Fruit fly (Drosophila melanogaster) whole organism, embryonic: Measurements from ENCODE around the gene Strip.

Source experiments
- B-H2 ChIP-seq: fragments of 200-800 bp; sonication (Bioruptor generic); optimal IDR thresholded peaks from 2 replicates; lab custom pipeline; 2018; ENCODE audit warnings: missing biosample characterization, mild to moderate bottlenecking, missing genetic modification characterization
- CG10462 ChIP-seq: fragments of 200-800 bp; sonication (Bioruptor generic); optimal IDR thresholded peaks from 2 replicates; lab custom pipeline; 2016; ENCODE audit warnings: missing biosample characterization, missing genetic modification characterization
- CG10654 ChIP-seq: fragments of 200-800 bp; sonication (Bioruptor generic); optimal IDR thresholded peaks from 2 replicates; lab custom pipeline; 2016; ENCODE audit warnings: missing biosample characterization, missing genetic modification characterization
- CG11093 ChIP-seq: fragments of 200-800 bp; sonication (Bioruptor generic); IDR thresholded peaks from 3 replicates; pipeline ENCODE4 v1.3.6; 2022; ENCODE audit warnings: missing biosample characterization, missing genetic modification characterization
- CG11696 ChIP-seq: fragments of 200-800 bp; sonication (Bioruptor generic); IDR thresholded peaks from 2 replicates; pipeline ENCODE4 v1.3.6; 2022; ENCODE audit warnings: missing biosample characterization, missing genetic modification characterization
- CG15073 ChIP-seq: fragments of 200-800 bp; sonication (Bioruptor generic); optimal IDR thresholded peaks from 2 replicates; lab custom pipeline; 2016; ENCODE audit warnings: missing biosample characterization, missing genetic modification characterization
- CG15696 ChIP-seq: fragments of 200-800 bp; sonication (Bioruptor generic); optimal IDR thresholded peaks from 2 replicates; lab custom pipeline; 2019; ENCODE audit warnings: missing biosample characterization, mild to moderate bottlenecking, missing genetic modification characterization, moderate library complexity
- CG16813 ChIP-seq: fragments of 200-800 bp; sonication (Bioruptor generic); IDR thresholded peaks from 3 replicates; pipeline ENCODE4 v1.3.6; 2022; ENCODE audit warnings: missing biosample characterization, missing genetic modification characterization; ENCODE audit not compliant: partially characterized antibody
- CG16863 ChIP-seq: fragments of 200-800 bp; sonication (Bioruptor generic); optimal IDR thresholded peaks from 3 replicates; lab custom pipeline; 2016; ENCODE audit warnings: missing biosample characterization, missing genetic modification characterization
- CG17328 ChIP-seq: fragments of 200-800 bp; sonication (Bioruptor generic); IDR thresholded peaks from 2 replicates; pipeline ENCODE4 v1.3.6; 2022; ENCODE audit warnings: missing biosample characterization, missing genetic modification characterization
- CG30403 ChIP-seq: fragments of 200-800 bp; sonication (Bioruptor generic); optimal IDR thresholded peaks from 3 replicates; lab custom pipeline; 2016; ENCODE audit warnings: missing biosample characterization, missing genetic modification characterization
- CG31224 ChIP-seq: fragments of 200-800 bp; sonication (Bioruptor generic); IDR thresholded peaks from 2 replicates; pipeline ENCODE4 v1.3.6; 2022; ENCODE audit warnings: missing biosample characterization, missing genetic modification characterization
- CG32767 ChIP-seq: fragments of 200-800 bp; sonication (Bioruptor generic); IDR thresholded peaks from 2 replicates; pipeline ENCODE4 v1.3.6; 2022; ENCODE audit warnings: missing biosample characterization, missing genetic modification characterization
- CG32772 ChIP-seq: fragments of 200-800 bp; sonication (Bioruptor generic); IDR thresholded peaks from 2 replicates; pipeline ENCODE4 v1.3.6; 2022; ENCODE audit warnings: missing biosample characterization, missing genetic modification characterization
- CG4282 ChIP-seq: fragments of 200-800 bp; sonication (Bioruptor generic); optimal IDR thresholded peaks from 2 replicates; lab custom pipeline; 2016; ENCODE audit warnings: missing biosample characterization, missing genetic modification characterization
- CG4404 ChIP-seq: fragments of 200-800 bp; sonication (Bioruptor generic); IDR thresholded peaks from 2 replicates; pipeline ENCODE4 v1.3.6; 2022; ENCODE audit warnings: missing biosample characterization, missing genetic modification characterization
- CG4707 ChIP-seq: fragments of 200-800 bp; sonication (Bioruptor generic); optimal IDR thresholded peaks from 2 replicates; lab custom pipeline; 2018; ENCODE audit warnings: missing biosample characterization, mild to moderate bottlenecking, missing genetic modification characterization, moderate library complexity
- CG4854 ChIP-seq: fragments of 200-800 bp; sonication (Bioruptor generic); optimal IDR thresholded peaks from 2 replicates; lab custom pipeline; 2016; ENCODE audit warnings: missing biosample characterization, missing genetic modification characterization, inconsistent platforms
- CG6854 ChIP-seq: fragments of 200-800 bp; sonication (Bioruptor generic); optimal IDR thresholded peaks from 3 replicates; lab custom pipeline; 2017; ENCODE audit warnings: missing biosample characterization, mild to moderate bottlenecking, missing genetic modification characterization
- CG7839 ChIP-seq: fragments of 200-800 bp; sonication (Bioruptor generic); optimal IDR thresholded peaks from 3 replicates; lab custom pipeline; 2018; ENCODE audit warnings: missing biosample characterization, mild to moderate bottlenecking, missing genetic modification characterization, moderate library complexity
- CG7928 ChIP-seq: fragments of 200-800 bp; sonication (Bioruptor generic); optimal IDR thresholded peaks from 2 replicates; lab custom pipeline; 2017; ENCODE audit warnings: missing biosample characterization, mild to moderate bottlenecking, missing genetic modification characterization
- CG8359 ChIP-seq: fragments of 200-800 bp; sonication (Bioruptor generic); optimal IDR thresholded peaks from 2 replicates; lab custom pipeline; 2017; ENCODE audit warnings: missing biosample characterization, mild to moderate bottlenecking, missing genetic modification characterization, borderline replicate concordance
- CG9215 ChIP-seq: fragments of 200-800 bp; sonication (Bioruptor generic); IDR thresholded peaks from 2 replicates; pipeline ENCODE4 v1.3.6; 2022; ENCODE audit warnings: missing biosample characterization, missing genetic modification characterization
- CG9797 ChIP-seq: fragments of 200-800 bp; sonication (Bioruptor generic); optimal IDR thresholded peaks from 3 replicates; lab custom pipeline; 2018; ENCODE audit warnings: missing biosample characterization, mild to moderate bottlenecking, missing genetic modification characterization
- CkIIα-i1 ChIP-seq: fragments of 200-800 bp; sonication (Bioruptor generic); IDR thresholded peaks from 2 replicates; pipeline ENCODE4 v1.3.6; 2022; ENCODE audit warnings: missing biosample characterization, missing genetic modification characterization
- D ChIP-seq, 2 experiments: fragments of 200-800 bp in 1 of 2; fragments of >200 bp in 1 of 2; sonication (Bioruptor generic) in 1 of 2; optimal IDR thresholded peaks; 2 replicates in 1 of 2; 3 replicates in 1 of 2; lab custom pipeline; 2017; ENCODE audit warnings: mild to moderate bottlenecking in 1 of 2, missing biosample characterization in 1 of 2, missing genetic modification characterization in 1 of 2, missing genetic modification reagents in 1 of 2
- Dad ChIP-seq: fragments of 200-800 bp; sonication (Bioruptor generic); optimal IDR thresholded peaks from 3 replicates; lab custom pipeline; 2016; ENCODE audit warnings: missing biosample characterization, missing genetic modification characterization
- Dip2 ChIP-seq: fragments of 200-800 bp; sonication (Bioruptor generic); IDR thresholded peaks from 2 replicates; pipeline ENCODE4 v1.3.6; 2022; ENCODE audit warnings: missing biosample characterization, missing genetic modification characterization
- Eip74EF ChIP-seq, 2 experiments: fragments of 200-800 bp in 1 of 2; fragments of >200 bp in 1 of 2; sonication (Bioruptor generic) in 1 of 2; optimal IDR thresholded peaks; 2 replicates each; lab custom pipeline; 2017 to 2019; ENCODE audit warnings: missing biosample characterization in 2 of 2, missing genetic modification characterization in 2 of 2, mild to moderate bottlenecking in 1 of 2, moderate library complexity in 1 of 2
- Nf-YB ChIP-seq: fragments of 200-800 bp; sonication (Bioruptor generic); optimal IDR thresholded peaks from 3 replicates; lab custom pipeline; 2019; ENCODE audit warnings: missing biosample characterization, mild to moderate bottlenecking, missing genetic modification characterization, moderate library complexity
- Poxn ChIP-seq: fragments of 200-800 bp; sonication (Bioruptor generic); IDR thresholded peaks from 2 replicates; pipeline ENCODE4 v1.3.6; 2022; ENCODE audit warnings: missing biosample characterization, missing genetic modification characterization
- Scr ChIP-seq: fragments of 200-800 bp; sonication (Bioruptor generic); IDR thresholded peaks from 2 replicates; pipeline ENCODE4 v1.3.6; 2022; ENCODE audit warnings: missing biosample characterization, missing genetic modification characterization; ENCODE audit not compliant: partially characterized antibody
- Trl ChIP-seq, 3 experiments: fragments of >200 bp in 2 of 3; fragments of 200-800 bp in 1 of 3; sonication (Bioruptor generic) in 1 of 3; optimal IDR thresholded peaks; 2 replicates in 1 of 3; 3 replicates in 2 of 3; lab custom pipeline; 2016 to 2017; ENCODE audit warnings: missing biosample characterization in 1 of 3, missing genetic modification characterization in 1 of 3
- bab2 ChIP-seq: fragments of 200-800 bp; sonication (Bioruptor generic); optimal IDR thresholded peaks from 2 replicates; lab custom pipeline; 2016; ENCODE audit warnings: missing biosample characterization, missing genetic modification characterization
- bowl ChIP-seq: fragments of 200-800 bp; sonication (Bioruptor generic); IDR thresholded peaks from 2 replicates; pipeline ENCODE4 v1.3.6; 2022; ENCODE audit warnings: missing biosample characterization, missing genetic modification characterization
- bsh ChIP-seq, 2 experiments: fragments of 200-800 bp; sonication (Bioruptor generic); optimal IDR thresholded peaks; 2 replicates each; lab custom pipeline; 2017 to 2018; ENCODE audit warnings: mild to moderate bottlenecking in 2 of 2, missing biosample characterization in 2 of 2, missing genetic modification characterization in 2 of 2, moderate library complexity in 1 of 2
- cas ChIP-seq: fragments of 200-800 bp; sonication (Bioruptor generic); IDR thresholded peaks from 2 replicates; pipeline ENCODE4 v1.3.6; 2022; ENCODE audit warnings: missing biosample characterization, missing genetic modification characterization
- disco-r ChIP-seq: fragments of 200-800 bp; sonication (Bioruptor generic); optimal IDR thresholded peaks from 2 replicates; lab custom pipeline; 2016; ENCODE audit warnings: missing biosample characterization, missing genetic modification characterization
- eyg ChIP-seq: fragments of 200-800 bp; sonication (Bioruptor generic); optimal IDR thresholded peaks from 3 replicates; lab custom pipeline; 2016; ENCODE audit warnings: missing biosample characterization, missing genetic modification characterization
- gfzf ChIP-seq: fragments of 200-800 bp; sonication (Bioruptor generic); optimal IDR thresholded peaks from 2 replicates; lab custom pipeline; 2016; ENCODE audit warnings: missing biosample characterization, mild to moderate bottlenecking, missing genetic modification characterization, moderate library complexity
- her ChIP-seq: fragments of 200-800 bp; sonication (Bioruptor generic); optimal IDR thresholded peaks from 2 replicates; lab custom pipeline; 2016; ENCODE audit warnings: missing biosample characterization, missing genetic modification characterization
- kah ChIP-seq: fragments of 200-800 bp; sonication (Bioruptor generic); optimal IDR thresholded peaks from 2 replicates; lab custom pipeline; 2018; ENCODE audit warnings: missing biosample characterization, mild to moderate bottlenecking, missing genetic modification characterization
- nerfin-2 ChIP-seq: fragments of 200-800 bp; sonication (Bioruptor generic); IDR thresholded peaks from 2 replicates; pipeline ENCODE4 v1.3.6; 2022; ENCODE audit warnings: missing biosample characterization, missing genetic modification characterization; ENCODE audit not compliant: partially characterized antibody
- nmo ChIP-seq: fragments of 200-800 bp; sonication (Bioruptor generic); optimal IDR thresholded peaks from 2 replicates; lab custom pipeline; 2018; ENCODE audit warnings: missing biosample characterization, mild to moderate bottlenecking, missing genetic modification characterization, moderate library complexity
- sc ChIP-seq, 3 experiments: fragments of >200 bp in 2 of 3; fragments of 200-800 bp in 1 of 3; sonication (Bioruptor generic) in 1 of 3; optimal IDR thresholded peaks; 2 replicates in 2 of 3; 3 replicates in 1 of 3; lab custom pipeline; 2017; ENCODE audit warnings: mild to moderate bottlenecking in 1 of 3, missing biosample characterization in 1 of 3, missing genetic modification characterization in 1 of 3, missing genetic modification reagents in 1 of 3
- sna ChIP-seq: fragments of 200-800 bp; sonication (Bioruptor generic); IDR thresholded peaks from 2 replicates; pipeline ENCODE4 v1.3.6; 2022; ENCODE audit warnings: missing biosample characterization, missing genetic modification characterization; ENCODE audit not compliant: partially characterized antibody
- trh ChIP-seq: fragments of 200-800 bp; sonication (Bioruptor generic); optimal IDR thresholded peaks from 2 replicates; lab custom pipeline; 2016; ENCODE audit warnings: missing biosample characterization, missing genetic modification characterization
- tx ChIP-seq: fragments of 200-800 bp; sonication (Bioruptor generic); optimal IDR thresholded peaks from 2 replicates; lab custom pipeline; 2016; ENCODE audit warnings: missing biosample characterization, missing genetic modification characterization
- z ChIP-seq: fragments of 200-800 bp; sonication (Bioruptor generic); IDR thresholded peaks from 3 replicates; pipeline ENCODE4 v1.3.6; 2022; ENCODE audit warnings: missing biosample characterization, missing genetic modification characterization

Gene Strip

dm6 chr3L:3305430-3305829, 23.2 kb downstream of the Strip start (continued):
- TF ChIP-seq Dip2 (GFP tag; lab: Robert Waterston, UW) (no peak), disco-r (GFP tag; lab: Kevin White, UChicago) (no peak), CG17328 (peak; percentile 19; the same call in 1 of the 2 replicates), Trl (optimal IDR thresholded peaks at IDR 0.05; lab: Kevin White, UChicago) (no peak), Trl (GFP tag; optimal IDR thresholded peaks at IDR 0.05; lab: Kevin White, UChicago) (peak; percentile 25), bab2 (GFP tag; lab: Kevin White, UChicago) (peak; percentile 50), CG9797 (no peak), her (GFP tag; lab: Kevin White, UChicago) (no peak), CG32772 (GFP tag; lab: Robert Waterston, UW) (no peak), CG7928 (GFP tag; lab: Kevin White, UChicago) (no peak), Scr (GFP tag; lab: Robert Waterston, UW) (no peak), sna (GFP tag; lab: Robert Waterston, UW) (no peak), CG32767 (GFP tag; lab: Robert Waterston, UW) (no peak), CG16813 (GFP tag; lab: Robert Waterston, UW) (no peak), cas (GFP tag; lab: Robert Waterston, UW) (no peak), CG15073 (GFP tag; lab: Kevin White, UChicago) (no peak), nmo (GFP tag; lab: Kevin White, UChicago) (peak; percentile 8), CG8359 (GFP tag; lab: Kevin White, UChicago) (peak; percentile 49), CG4404 (no peak), CG4707 (GFP tag; lab: Kevin White, UChicago) (peak; percentile 34), sc (optimal IDR thresholded peaks at IDR 0.05; lab: Kevin White, UChicago) (no peak), sc (GFP tag; optimal IDR thresholded peaks at IDR 0.05; lab: Kevin White, UChicago) (peak; percentile 61), B-H2 (GFP tag; lab: Kevin White, UChicago) (no peak), bsh (GFP tag; optimal IDR thresholded peaks at IDR 0.05; lab: Kevin White, UChicago) (peak in 1 of 2 experiments; percentile 83), z (GFP tag; lab: Robert Waterston, UW) (peak; percentile 58; the same call in 2 of the 3 replicates), nerfin-2 (GFP tag; lab: Robert Waterston, UW) (no peak), CG31224 (GFP tag; lab: Robert Waterston, UW) (no peak), gfzf (GFP tag; lab: Kevin White, UChicago) (no peak), CG15696 (no peak), Eip74EF (GFP tag; optimal IDR thresholded peaks at IDR 0.05; lab: Kevin White, UChicago) (no peak), CG11696 (no peak), CG10462 (GFP tag; lab: Kevin White, UChicago) (peak; percentile 23), CG4282 (GFP tag; lab: Kevin White, UChicago) (no peak), Poxn (GFP tag; lab: Robert Waterston, UW) (no peak), tx (peak; percentile 7), CkIIα-i1 (no peak), kah (GFP tag; lab: Kevin White, UChicago) (no peak), Nf-YB (GFP tag; lab: Kevin White, UChicago) (peak; percentile 8), CG6854 (GFP tag; lab: Kevin White, UChicago) (no peak), CG16863 (GFP tag; lab: Kevin White, UChicago) (peak; percentile 47), CG10654 (GFP tag; lab: Kevin White, UChicago) (no peak), CG11093 (GFP tag; lab: Robert Waterston, UW) (no peak), eyg (GFP tag; lab: Kevin White, UChicago) (no peak), trh (peak; percentile 45), CG30403 (no peak), CG7839 (tag; lab: Kevin White, UChicago) (peak; percentile 14), CG9215 (GFP tag; lab: Robert Waterston, UW) (no peak), Dad (GFP tag; lab: Kevin White, UChicago) (no peak), D (optimal IDR thresholded peaks at IDR 0.05; lab: Kevin White, UChicago) (no peak), D (GFP tag; optimal IDR thresholded peaks at IDR 0.05; lab: Kevin White, UChicago) (peak; percentile 15), CG4854 (GFP tag; lab: Kevin White, UChicago) (no peak), bowl (GFP tag; lab: Robert Waterston, UW) (no peak)
